Fruit fly (Drosophila melanogaster) Kc167 (cell line): ENCODE data around the gene Edg84A.

ENCODE experiments used
- Myc ChIP-seq: fragments of >200 bp; optimal IDR thresholded peaks from 2 replicates; lab custom pipeline; 2017; ENCODE audit warnings: missing external identifiers
- Sin3A ChIP-seq: fragments of >200 bp; optimal IDR thresholded peaks from 2 replicates; lab custom pipeline; 2018; ENCODE audit warnings: missing external identifiers
- h ChIP-seq: fragments of >200 bp; optimal IDR thresholded peaks from 3 replicates; lab custom pipeline; 2018; ENCODE audit warnings: missing external identifiers
- insv ChIP-seq: fragments of >200 bp; optimal IDR thresholded peaks from 3 replicates; lab custom pipeline; 2018; ENCODE audit warnings: missing external identifiers
- psq ChIP-seq: fragments of >200 bp; optimal IDR thresholded peaks from 2 replicates; lab custom pipeline; 2017; ENCODE audit warnings: missing external identifiers
- ttk ChIP-seq: sonication (Bioruptor generic); optimal IDR thresholded peaks from 2 replicates; lab custom pipeline; 2017; ENCODE audit warnings: missing external identifiers

Edg84A gene

dm6 chr3R:6684145-6684544 lies at the start of gene Edg84A:
Edg84A (plus strand) TSS chr3R:6684445.
- no peak for TF ChIP-seq insv (lab: Kevin White, UChicago)
- no peak for TF ChIP-seq h (lab: Kevin White, UChicago)
- no peak for TF ChIP-seq Myc (lab: Kevin White, UChicago)
- TF ChIP-seq ttk (lab: Kevin White, UChicago) = no peak
- TF ChIP-seq Sin3A (lab: Kevin White, UChicago) = no peak
- no peak for TF ChIP-seq psq (lab: Kevin White, UChicago)

DNA sequence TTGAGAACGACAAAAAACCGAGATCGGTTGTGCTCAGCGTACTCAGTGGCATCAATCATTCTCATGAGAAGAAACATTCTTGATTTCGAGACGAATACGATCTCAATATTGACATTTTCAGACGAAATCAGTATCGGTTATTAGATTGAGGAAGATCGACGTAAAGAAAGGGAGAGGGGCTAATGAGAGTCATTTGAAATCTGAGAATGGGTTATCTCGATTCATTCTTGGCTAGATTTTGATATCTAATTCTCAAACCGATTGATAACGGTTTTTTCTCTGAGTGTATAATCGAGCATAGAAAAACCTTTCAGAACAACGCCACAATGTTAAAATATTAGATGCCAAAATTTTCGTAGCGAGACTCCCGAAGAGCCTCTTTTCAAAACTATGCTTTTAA lies 43.3 kb upstream of the Edg84A start, which contains the start of gene CG31286:
CG31286 (plus strand) TSS at position 301 of the 400 bp plus-strand sequence.
- TF ChIP-seq psq (lab: Kevin White, UChicago) (no peak), Sin3A (lab: Kevin White, UChicago) (no peak)

DNA sequence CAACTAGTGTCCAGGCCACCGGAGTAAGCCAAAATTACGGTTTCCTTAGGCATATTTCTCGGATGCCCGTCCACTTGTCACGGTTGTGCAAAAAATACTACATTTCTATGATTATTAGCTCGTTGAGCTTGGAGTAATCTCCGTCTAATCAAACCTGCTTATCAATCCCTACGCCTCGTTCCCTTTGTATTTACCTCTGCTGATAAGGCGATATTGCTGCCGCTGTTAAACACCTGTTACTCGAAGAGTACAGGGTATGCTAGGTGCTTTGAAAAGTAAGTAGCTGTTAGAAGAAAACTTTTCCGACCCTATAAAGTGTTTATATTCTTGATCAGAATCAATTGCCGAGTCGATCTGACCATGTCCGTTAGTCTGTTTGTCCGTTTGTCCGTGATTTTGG lies 39.9 kb upstream of the Edg84A start, which contains the start of gene Ass:
Ass (minus strand) TSS at position 101 of the 400 bp plus-strand sequence.
- TF ChIP-seq h (lab: Kevin White, UChicago) (no peak), Myc (lab: Kevin White, UChicago) (no peak), psq (lab: Kevin White, UChicago) (no peak), ttk (lab: Kevin White, UChicago) (no peak), insv (lab: Kevin White, UChicago) (no peak), Sin3A (lab: Kevin White, UChicago) (no peak)

dm6 chr3R:6646740-6647139 lies 37.5 kb upstream of the Edg84A start, which contains the start of gene Taf1:
Taf1 (plus strand) TSS chr3R:6646889.
- TF ChIP-seq insv (lab: Kevin White, UChicago) (no peak), Myc (lab: Kevin White, UChicago) (no peak), ttk (lab: Kevin White, UChicago) (no peak), psq (lab: Kevin White, UChicago) (no peak)

DNA sequence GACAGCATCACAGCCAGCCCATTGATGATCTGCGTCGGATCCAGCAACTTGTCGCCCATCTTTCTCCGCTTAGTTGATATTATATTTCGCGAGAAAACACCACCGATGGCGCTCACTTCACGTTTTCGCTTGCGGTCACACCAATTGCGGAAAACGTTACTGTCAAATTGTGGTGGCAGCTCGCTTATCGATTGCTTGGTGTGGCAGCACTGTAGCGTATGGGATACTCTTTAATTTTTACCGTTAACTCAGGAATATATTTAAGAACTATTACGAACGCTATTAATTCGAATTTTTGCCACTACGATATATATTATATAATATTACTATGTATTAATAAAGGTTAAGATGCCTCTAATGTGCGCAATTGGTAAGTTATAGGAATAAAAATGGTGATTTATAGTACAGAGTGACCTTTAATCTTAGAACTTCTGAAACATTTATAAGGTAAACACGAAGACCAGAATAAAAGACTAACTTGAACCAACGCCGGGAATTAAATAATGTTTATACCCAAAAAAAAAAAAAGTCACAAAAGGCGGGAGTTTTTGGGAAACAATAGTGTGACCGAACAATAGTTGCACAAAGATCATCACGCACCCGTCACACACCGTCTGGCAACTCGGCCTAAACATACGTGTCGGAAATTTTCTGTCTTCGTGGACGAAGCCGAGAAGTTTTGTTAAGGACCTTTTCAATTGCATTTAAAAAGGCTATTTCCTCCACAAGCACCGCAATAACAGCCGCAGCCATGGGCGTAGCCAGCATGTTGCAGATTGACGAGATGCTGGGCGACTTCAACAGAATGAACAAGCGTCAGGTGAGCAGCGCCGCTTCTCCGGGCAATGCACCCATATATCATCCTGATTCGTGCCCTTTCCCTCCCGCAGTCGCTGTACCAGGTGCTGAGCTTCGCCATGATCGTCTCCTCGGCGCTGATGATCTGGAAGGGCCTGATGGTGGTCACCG lies 26.7 kb upstream of the Edg84A start, which contains the start of the genes CG1307 and twr:
CG1307 (minus strand) TSS at position 165 of the 969 bp plus-strand sequence.
twr (plus strand) TSS at position 605 of the 969 bp plus-strand sequence.
- no peak for TF ChIP-seq Myc (lab: Kevin White, UChicago)

DNA sequence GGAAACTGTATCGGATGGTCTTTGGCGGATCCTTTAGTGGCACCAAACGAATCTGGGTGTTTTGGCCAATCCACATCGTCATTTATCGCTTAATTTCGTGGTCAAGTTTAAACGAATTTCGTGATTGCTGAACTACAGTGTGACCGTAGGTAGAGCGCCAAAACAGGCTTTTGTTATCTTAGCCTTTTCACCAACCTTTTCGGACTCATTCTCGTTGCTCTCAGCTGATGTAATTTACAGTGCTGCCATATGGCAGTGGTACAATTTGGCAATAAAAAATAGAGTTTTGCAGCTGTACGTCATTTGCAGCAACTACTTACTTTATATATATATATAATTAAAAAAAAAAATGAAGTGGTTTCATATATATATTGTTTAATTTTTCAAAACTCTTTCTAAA lies 24.3 kb upstream of the Edg84A start, which contains the start of gene agt:
agt (minus strand) TSS at position 160 of the 400 bp plus-strand sequence.
- TF ChIP-seq Sin3A (lab: Kevin White, UChicago) = no peak
- TF ChIP-seq psq (lab: Kevin White, UChicago) = no peak
- no peak for TF ChIP-seq h (lab: Kevin White, UChicago)
- TF ChIP-seq ttk (lab: Kevin White, UChicago) = no peak
- TF ChIP-seq insv (lab: Kevin White, UChicago) = no peak
- TF ChIP-seq Myc (lab: Kevin White, UChicago) = no peak

dm6 chr3R:6662613-6663288 lies 21.5 kb upstream of the Edg84A start:
- TF ChIP-seq Myc (lab: Kevin White, UChicago) = no peak
- TF ChIP-seq Sin3A (lab: Kevin White, UChicago) = no peak
- TF ChIP-seq ttk (lab: Kevin White, UChicago) = no peak
- TF ChIP-seq h (lab: Kevin White, UChicago) = no peak
- TF ChIP-seq insv (lab: Kevin White, UChicago) = no peak
- no peak for TF ChIP-seq psq (lab: Kevin White, UChicago)

DNA sequence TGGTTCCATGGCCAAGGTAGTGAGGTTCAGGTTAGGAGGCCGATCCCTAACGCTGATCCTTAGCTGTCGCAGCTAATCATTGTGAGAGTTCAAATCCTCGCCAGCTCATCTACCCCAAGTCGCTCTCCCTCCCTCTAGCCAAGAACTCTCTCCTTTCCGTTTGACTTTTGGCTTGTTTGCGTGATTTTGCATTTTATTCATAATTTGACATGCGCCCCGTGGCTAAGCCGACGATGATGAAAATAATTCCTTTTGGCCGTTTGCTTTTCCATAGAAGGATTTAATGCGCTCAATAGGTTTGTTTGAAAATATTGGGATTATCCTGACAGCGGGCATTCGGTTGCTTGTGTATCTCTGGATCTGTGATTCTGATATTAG lies 21.0 kb upstream of the Edg84A start:
- TF ChIP-seq Myc (lab: Kevin White, UChicago) (no peak), h (lab: Kevin White, UChicago) (no peak), Sin3A (lab: Kevin White, UChicago) (no peak), insv (lab: Kevin White, UChicago) (no peak), ttk (lab: Kevin White, UChicago) (no peak), psq (lab: Kevin White, UChicago) (no peak)

DNA sequence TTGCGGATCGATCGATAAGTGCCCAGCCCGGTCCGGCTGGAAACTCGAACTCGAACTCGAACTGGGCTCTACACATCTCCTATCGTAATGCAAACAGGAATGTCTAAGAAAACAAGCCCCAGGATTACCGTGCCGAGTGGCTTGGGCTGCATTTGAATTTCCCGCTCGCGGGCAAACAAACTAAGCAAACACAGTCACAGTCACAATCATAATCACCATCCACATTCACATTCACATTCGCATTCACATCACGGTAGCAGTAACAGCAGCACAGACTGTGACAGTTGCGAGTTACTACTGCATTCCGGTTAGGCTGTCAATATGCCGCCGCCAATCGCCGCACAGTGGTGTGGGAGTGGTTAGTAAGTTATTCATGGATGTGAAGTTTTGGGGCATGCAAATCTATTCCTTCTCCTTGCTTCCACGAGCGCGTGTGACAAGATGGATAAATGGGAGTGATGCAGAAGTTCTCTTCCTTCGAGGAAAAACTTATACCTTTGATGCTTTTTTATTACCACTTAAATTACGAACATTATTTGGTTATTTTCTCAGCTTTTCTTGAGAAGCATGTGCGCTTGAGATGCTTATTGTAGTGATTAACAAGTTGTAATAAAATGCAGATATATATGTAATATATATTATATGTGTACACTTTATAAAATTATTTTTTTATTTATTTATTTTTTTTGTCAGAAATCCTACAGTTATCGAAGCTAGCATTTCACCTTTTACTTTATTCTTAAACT lies 19.7 kb upstream of the Edg84A start:
- TF ChIP-seq Myc (lab: Kevin White, UChicago) = no peak
- TF ChIP-seq ttk (lab: Kevin White, UChicago) = no peak
- TF ChIP-seq psq (lab: Kevin White, UChicago) = no peak
- TF ChIP-seq h (lab: Kevin White, UChicago) = no peak
- no peak for TF ChIP-seq Sin3A (lab: Kevin White, UChicago)
- TF ChIP-seq insv (lab: Kevin White, UChicago) = no peak

DNA sequence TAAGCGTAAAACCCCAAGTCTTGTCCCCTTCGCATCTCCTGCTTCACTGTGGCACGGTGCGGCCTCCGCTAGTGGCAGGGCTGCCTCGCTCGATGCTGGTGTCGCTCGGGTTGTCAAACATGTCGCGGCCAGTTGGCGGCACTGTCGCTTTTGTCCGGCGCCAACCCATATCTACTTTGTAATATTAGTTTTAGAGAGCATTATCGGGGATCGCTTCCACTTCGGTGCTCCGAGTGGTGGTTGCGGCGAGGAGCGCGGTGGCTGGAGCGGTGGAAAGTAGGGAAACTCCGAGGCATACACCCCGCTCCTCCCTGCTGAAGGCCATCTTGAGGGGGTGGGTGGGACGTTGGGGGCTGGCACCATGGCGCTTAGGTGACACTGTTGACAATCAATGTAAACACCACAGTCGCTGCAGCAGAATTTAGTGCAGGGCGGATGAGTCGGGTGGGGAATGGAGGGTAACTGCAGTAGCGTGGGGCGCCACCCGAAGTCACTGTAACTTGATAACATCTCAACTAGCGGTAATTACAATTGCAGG lies 19.1 kb upstream of the Edg84A start:
- TF ChIP-seq ttk (lab: Kevin White, UChicago) (no peak), insv (lab: Kevin White, UChicago) (no peak), Sin3A (lab: Kevin White, UChicago) (no peak), h (lab: Kevin White, UChicago) (no peak), Myc (lab: Kevin White, UChicago) (no peak), psq (lab: Kevin White, UChicago) (no peak)
